Fruit fly (Drosophila melanogaster): Measurements from ENCODE around the gene PolrMT.
A peak's percentile ranks its signal among the peaks of the same experiment; 100 is the strongest.

The PolrMT gene

DNA sequence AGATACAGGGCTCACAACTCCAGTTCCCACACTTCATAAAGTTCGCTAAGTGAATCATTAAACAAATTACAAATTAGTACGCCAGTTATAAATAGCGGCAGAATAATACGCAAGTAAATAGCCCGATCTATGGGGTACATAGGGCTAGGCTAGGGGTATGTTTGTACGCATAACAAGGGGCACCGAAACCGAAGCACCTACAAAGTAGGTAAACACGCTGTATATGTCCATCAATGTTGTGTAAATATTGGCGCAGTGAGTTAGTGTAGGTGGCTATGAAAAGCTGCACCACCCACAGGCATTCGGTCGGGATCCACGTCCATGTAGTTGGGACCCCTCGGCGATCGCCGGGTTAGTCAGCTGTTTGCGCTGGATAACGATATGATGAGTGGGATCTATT is 36.0 kb downstream of the PolrMT start (continued):
- TF ChIP-seq slou (GFP tag; optimal IDR thresholded peaks at IDR 0.05) (peak; percentile 91), hbn (GFP tag; IDR thresholded peaks at IDR 0.05; ENCODE audit: partially characterized antibody) (no peak), lilli (GFP tag; optimal IDR thresholded peaks at IDR 0.05) (peak; percentile 76), az2 (GFP tag; optimal IDR thresholded peaks at IDR 0.05) (peak; percentile 66), CG14710 (tag; optimal IDR thresholded peaks at IDR 0.05) (peak; percentile 91), CG7839 (tag; optimal IDR thresholded peaks at IDR 0.05) (peak; percentile 83), Myb (GFP tag; optimal IDR thresholded peaks at IDR 0.05) (peak; percentile 70), CG17829 (tag; optimal IDR thresholded peaks at IDR 0.05) (peak; percentile 77), ash1 (GFP tag; optimal IDR thresholded peaks at IDR 0.05) (peak; percentile 95), Dref (GFP tag; IDR thresholded peaks at IDR 0.05) (peak; percentile 24; the same call in 1 of the 2 replicates), gt (GFP tag; IDR thresholded peaks at IDR 0.05) (peak; percentile 72), CG15601 (tag; optimal IDR thresholded peaks at IDR 0.05) (peak; percentile 98), Adf1 (GFP tag; IDR thresholded peaks at IDR 0.05) (peak; percentile 67), MTF-1 (GFP tag; optimal IDR thresholded peaks at IDR 0.05; ENCODE audit: borderline replicate concordance) (peak; percentile 98), hb (GFP tag; IDR thresholded peaks at IDR 0.05; ENCODE audit: partially characterized antibody) (no peak), Taf1 (GFP tag; IDR thresholded peaks at IDR 0.05) (peak; percentile 80), CG10147 (GFP tag; optimal IDR thresholded peaks at IDR 0.05) (peak; percentile 57), CkIIα-i1 (GFP tag; IDR thresholded peaks at IDR 0.05) (peak; percentile 65; the same call in 1 of the 2 replicates), CG34422 (GFP tag; IDR thresholded peaks at IDR 0.05) (peak; percentile 42; the same call in 1 of the 3 replicates), sr (GFP tag; IDR thresholded peaks at IDR 0.05) (peak; percentile 94), esg (GFP tag; conservative IDR thresholded peaks at IDR 0.05) (peak; percentile 32; the same call in 1 of the 2 replicates), Doc2 (GFP tag; IDR thresholded peaks at IDR 0.05) (no peak), vnd (GFP tag; IDR thresholded peaks at IDR 0.05; ENCODE audit: partially characterized antibody) (no peak), CG15479 (GFP tag; optimal IDR thresholded peaks at IDR 0.05) (peak; percentile 32), slp2 (GFP tag; optimal IDR thresholded peaks at IDR 0.05) (peak; percentile 85), fd102C (GFP tag; optimal IDR thresholded peaks at IDR 0.05) (peak; percentile 85), zen (tag; optimal IDR thresholded peaks at IDR 0.05) (peak; percentile 65), CG9817 (tag; optimal IDR thresholded peaks at IDR 0.05) (peak; percentile 82), CG8388 (GFP tag; optimal IDR thresholded peaks at IDR 0.05) (peak; percentile 81), pho (GFP tag; optimal IDR thresholded peaks at IDR 0.05) (peak; percentile 93), PHDP (tag; optimal IDR thresholded peaks at IDR 0.05) (peak; percentile 95), zf30C (GFP tag; optimal IDR thresholded peaks at IDR 0.05) (no peak), nerfin-2 (GFP tag; IDR thresholded peaks at IDR 0.05; ENCODE audit: partially characterized antibody) (no peak), CG18476 (GFP tag; optimal IDR thresholded peaks at IDR 0.05) (peak; percentile 87), CG11560 (tag; IDR thresholded peaks at IDR 0.05) (peak; percentile 64), CG8924 (tag; optimal IDR thresholded peaks at IDR 0.05) (peak; percentile 86), Trl (optimal IDR thresholded peaks at IDR 0.05) (no peak), Trl (GFP tag; optimal IDR thresholded peaks at IDR 0.05) (peak; percentile 97), ham (GFP tag; IDR thresholded peaks at IDR 0.05) (peak; percentile 47; the same call in 1 of the 2 replicates), CG10267 (tag; optimal IDR thresholded peaks at IDR 0.05) (peak; percentile 73), CoRest (tag; optimal IDR thresholded peaks at IDR 0.05) (peak; percentile 87), CG3847 (GFP tag; IDR thresholded peaks at IDR 0.05) (peak; percentile 75), da (GFP tag; optimal IDR thresholded peaks at IDR 0.05) (peak; percentile 89), Dfd (GFP tag; optimal IDR thresholded peaks at IDR 0.05) (no peak), Stat92E (GFP tag; optimal IDR thresholded peaks at IDR 0.05) (peak in 1 of 3 experiments; percentile 58), ro (GFP tag; IDR thresholded peaks at IDR 0.05) (peak; percentile 59), CG17612 (GFP tag; IDR thresholded peaks at IDR 0.05) (peak; percentile 70), mirr (GFP tag; optimal IDR thresholded peaks at IDR 0.05) (peak; percentile 89), sim (GFP tag; IDR thresholded peaks at IDR 0.05) (peak; percentile 95), CG15269 (tag; optimal IDR thresholded peaks at IDR 0.05) (peak; percentile 78), CG8478 (optimal IDR thresholded peaks at IDR 0.05) (no peak)
